Fruit fly (Drosophila melanogaster): ENCODE measurements around the gene CG1428.

dm6 chr2L:21873696-21874095, 32.4 kb upstream of the CG1428 start:
- TF ChIP-seq CG12605 (GFP tag; IDR thresholded peaks at IDR 0.05) = no peak
- TF ChIP-seq CG4496 (GFP tag; IDR thresholded peaks at IDR 0.05) = no peak
- TF ChIP-seq CG17806 (tag; optimal IDR thresholded peaks at IDR 0.05) = no peak
- TF ChIP-seq CG32121 (GFP tag; IDR thresholded peaks at IDR 0.05) = no peak
